Fruit fly (Drosophila melanogaster): ENCODE measurements around the gene CG5958.
A peak's percentile ranks its signal among the peaks of the same experiment; 100 is the strongest.

Gene CG5958

dm6 chr2L:7423333-7423895 is 9.9 kb downstream of the CG5958 start (continued):
- TF ChIP-seq abd-A (tag; optimal IDR thresholded peaks at IDR 0.05): no peak
- TF ChIP-seq pita (GFP tag; optimal IDR thresholded peaks at IDR 0.05): no peak
- no peak for TF ChIP-seq CG8478 (optimal IDR thresholded peaks at IDR 0.05)
- peak; percentile 52 for TF ChIP-seq CG9215 (GFP tag; IDR thresholded peaks at IDR 0.05)
- no peak for TF ChIP-seq CoRest (tag; optimal IDR thresholded peaks at IDR 0.05)
- no peak for TF ChIP-seq salm (tag; optimal IDR thresholded peaks at IDR 0.05)
- TF ChIP-seq CG17612 (GFP tag; IDR thresholded peaks at IDR 0.05): no peak
- no peak for TF ChIP-seq Stat92E (GFP tag; optimal IDR thresholded peaks at IDR 0.05)
- no peak for TF ChIP-seq pros (GFP tag; optimal IDR thresholded peaks at IDR 0.05)
- TF ChIP-seq CG11247 (GFP tag; IDR thresholded peaks at IDR 0.05): no peak
- TF ChIP-seq bab2 (GFP tag; optimal IDR thresholded peaks at IDR 0.05): no peak
- no peak for TF ChIP-seq toy (GFP tag; IDR thresholded peaks at IDR 0.05)
- peak; percentile 74 for TF ChIP-seq Dbx (GFP tag; IDR thresholded peaks at IDR 0.05)
- no peak for TF ChIP-seq CG7271 (tag; optimal IDR thresholded peaks at IDR 0.05)
- no peak for TF ChIP-seq cad (GFP tag; optimal IDR thresholded peaks at IDR 0.05)
- no peak for TF ChIP-seq CG10267 (tag; optimal IDR thresholded peaks at IDR 0.05)
- TF ChIP-seq slou (GFP tag; optimal IDR thresholded peaks at IDR 0.05): no peak
- no peak for TF ChIP-seq Trl (optimal IDR thresholded peaks at IDR 0.05)
- TF ChIP-seq Trl (GFP tag; optimal IDR thresholded peaks at IDR 0.05): no peak
- TF ChIP-seq mirr (GFP tag; optimal IDR thresholded peaks at IDR 0.05): no peak
- TF ChIP-seq CG33213 (GFP tag; optimal IDR thresholded peaks at IDR 0.05): peak; percentile 21
- peak; percentile 81 for TF ChIP-seq Drgx (GFP tag; IDR thresholded peaks at IDR 0.05)
- TF ChIP-seq CG12219 (GFP tag; optimal IDR thresholded peaks at IDR 0.05): peak; percentile 4
- TF ChIP-seq Spps (tag; optimal IDR thresholded peaks at IDR 0.05): no peak
- no peak for TF ChIP-seq Hr3 (GFP tag; optimal IDR thresholded peaks at IDR 0.05)
- TF ChIP-seq Abd-B (GFP tag; optimal IDR thresholded peaks at IDR 0.05): no peak
- TF ChIP-seq peb (GFP tag; IDR thresholded peaks at IDR 0.05): no peak
- peak; percentile 46; the same call in 1 of the 2 replicates for TF ChIP-seq esg (GFP tag; conservative IDR thresholded peaks at IDR 0.05)
- no peak for TF ChIP-seq CG31441 (GFP tag; IDR thresholded peaks at IDR 0.05)
- TF ChIP-seq pho (GFP tag; optimal IDR thresholded peaks at IDR 0.05): no peak
- TF ChIP-seq CG10979 (tag; optimal IDR thresholded peaks at IDR 0.05): no peak
- TF ChIP-seq CG10366 (GFP tag; IDR thresholded peaks at IDR 0.05): peak; percentile 12; the same call in 1 of the 2 replicates
- TF ChIP-seq Aef1 (GFP tag; IDR thresholded peaks at IDR 0.05): no peak
- TF ChIP-seq Blimp-1 (GFP tag; optimal IDR thresholded peaks at IDR 0.05): peak; percentile 45
- TF ChIP-seq Pdp1 (GFP tag; optimal IDR thresholded peaks at IDR 0.05): no peak
- TF ChIP-seq gfzf (GFP tag; optimal IDR thresholded peaks at IDR 0.05): no peak
- TF ChIP-seq oc (tag; optimal IDR thresholded peaks at IDR 0.05): no peak
- no peak for TF ChIP-seq CG13624 (GFP tag; optimal IDR thresholded peaks at IDR 0.05)
- peak; percentile 35; the same call in 1 of the 2 replicates for TF ChIP-seq aop (GFP tag; IDR thresholded peaks at IDR 0.05)
- no peak for TF ChIP-seq gt (GFP tag; IDR thresholded peaks at IDR 0.05)
- no peak for TF ChIP-seq CG5245 (GFP tag; optimal IDR thresholded peaks at IDR 0.05)
- peak; percentile 54 for TF ChIP-seq Chrac-16 (GFP tag; optimal IDR thresholded peaks at IDR 0.05)
- TF ChIP-seq CG7786 (GFP tag; optimal IDR thresholded peaks at IDR 0.05): peak; percentile 59
- TF ChIP-seq so (GFP tag; IDR thresholded peaks at IDR 0.05): 0 out of 3 replicates have a peak, but pooled peaks have one; percentile 14
- TF ChIP-seq Oli (tag; optimal IDR thresholded peaks at IDR 0.05): no peak
- 0 out of 2 replicates have a peak, but pooled peaks have one; percentile 5 for TF ChIP-seq CG10959 (GFP tag; IDR thresholded peaks at IDR 0.05)
- peak; percentile 66 for TF ChIP-seq lilli (GFP tag; optimal IDR thresholded peaks at IDR 0.05)
- no peak for TF ChIP-seq tx (GFP tag; optimal IDR thresholded peaks at IDR 0.05)
- no peak for TF ChIP-seq CG3838 (GFP tag; optimal IDR thresholded peaks at IDR 0.05)
- TF ChIP-seq Usf (GFP tag; optimal IDR thresholded peaks at IDR 0.05): peak; percentile 42
- no peak for TF ChIP-seq wdn (GFP tag; IDR thresholded peaks at IDR 0.05)
- TF ChIP-seq tgo (GFP tag; IDR thresholded peaks at IDR 0.05): no peak
